Worm (Caenorhabditis elegans) whole organism, L4 larva: ENCODE measurements around the gene F58E6.5.

ENCODE experiments used
- ceh-82 ChIP-seq: sonication (generic microtip); optimal IDR thresholded peaks from 2 replicates; lab custom pipeline; 2017; ENCODE audit warnings: missing biosample characterization, missing genetic modification characterization
- dpl-1 ChIP-seq: fragments of 150-350 bp; optimal IDR thresholded peaks from 2 replicates; lab custom pipeline; 2014; ENCODE audit warnings: missing biosample characterization, missing genetic modification reagents, missing genetic modification characterization
- hlh-30 ChIP-seq: sonication (generic microtip); optimal IDR thresholded peaks from 2 replicates; lab custom pipeline; 2017; ENCODE audit warnings: antibody characterized with exemption, mild to moderate bottlenecking, missing genetic modification characterization, missing compliant biosample characterization; ENCODE audit not compliant: insufficient read depth
- nhr-41 ChIP-seq: fragments of 200-800 bp; sonication (Bioruptor generic); IDR thresholded peaks from 2 replicates; pipeline ENCODE4 v1.3.6; 2022; ENCODE audit warnings: missing genetic modification reagents, missing genetic modification characterization, missing compliant biosample characterization

DNA sequence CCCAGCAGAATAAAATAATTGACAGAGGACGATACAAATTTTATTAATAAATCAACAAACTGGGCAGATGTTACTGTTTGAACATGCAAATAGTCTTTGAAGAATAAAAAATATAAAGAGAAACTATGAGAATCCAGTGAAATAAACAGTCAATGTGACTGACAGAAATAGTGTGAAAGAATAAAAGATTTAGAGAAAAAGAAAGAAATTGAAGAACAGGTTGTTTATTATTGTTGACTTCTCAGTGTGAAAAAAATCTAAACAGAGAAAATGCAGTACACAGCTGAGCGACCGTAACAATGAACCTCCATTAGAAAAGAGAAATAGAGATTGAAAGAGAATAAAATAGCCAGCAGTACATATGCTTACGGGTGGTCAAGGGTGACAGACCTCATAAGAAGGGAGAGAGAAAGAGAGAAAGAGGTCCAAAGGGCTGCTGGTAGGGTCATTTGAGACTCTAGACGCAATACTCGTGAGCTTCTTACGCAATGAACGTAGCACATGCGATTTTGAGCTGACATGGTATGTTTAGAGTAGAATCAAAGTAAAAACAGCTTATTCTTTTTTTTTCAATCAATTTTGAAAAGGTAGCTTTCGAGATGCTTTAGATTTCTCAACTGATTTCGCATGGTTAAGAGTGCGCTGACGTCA, 30.2 kb downstream of the F58E6.5 start, which contains the start of gene slcr-46.3:
- TF ChIP-seq dpl-1 (GFP tag; lab: Kevin White, UChicago): no peak
- TF ChIP-seq nhr-41 (GFP tag; lab: Robert Waterston, UW): no peak
- TF ChIP-seq hlh-30 (tag; lab: Kevin White, UChicago): peak; percentile 38
- no peak for TF ChIP-seq ceh-82 (tag; lab: Kevin White, UChicago)
